Fruit fly (Drosophila melanogaster): ENCODE results near the gene Dcr-1.

Gene Dcr-1

dm6 chr3R:22686336-22686874, 54.5 kb downstream of the Dcr-1 start, which contains the start of the genes Gclm and CG17625 (continued):
- TF ChIP-seq row (GFP tag; IDR thresholded peaks at IDR 0.05) (peak; percentile 88), CG31365 (tag; optimal IDR thresholded peaks at IDR 0.05) (peak; percentile 39)

- no peak for TF ChIP-seq CG6254 (GFP tag; optimal IDR thresholded peaks at IDR 0.05)
- 0 out of 2 replicates have a peak, but pooled peaks have one; percentile 7 for TF ChIP-seq Awh (GFP tag; IDR thresholded peaks at IDR 0.05)
- TF ChIP-seq CG13894 (tag; optimal IDR thresholded peaks at IDR 0.05) = no peak
- TF ChIP-seq ftz-f1 (GFP tag; optimal IDR thresholded peaks at IDR 0.05) = no peak
- TF ChIP-seq CG2889 (GFP tag; IDR thresholded peaks at IDR 0.05) = no peak
- TF ChIP-seq exex (tag; optimal IDR thresholded peaks at IDR 0.05) = peak; percentile 46
- TF ChIP-seq CG6683 (GFP tag; optimal IDR thresholded peaks at IDR 0.05) = no peak
- no peak for TF ChIP-seq Fer1 (GFP tag; optimal IDR thresholded peaks at IDR 0.05)
- TF ChIP-seq cwo (GFP tag; optimal IDR thresholded peaks at IDR 0.05) = peak; percentile 82
- no peak for TF ChIP-seq tin (GFP tag; optimal IDR thresholded peaks at IDR 0.05)
- 0 out of 3 replicates have a peak, but pooled peaks have one; percentile 14 for TF ChIP-seq CG11695 (GFP tag; IDR thresholded peaks at IDR 0.05)
- no peak for TF ChIP-seq CG12219 (GFP tag; optimal IDR thresholded peaks at IDR 0.05)
- TF ChIP-seq sens (GFP tag) = peak; percentile 72
- no peak for TF ChIP-seq CG33213 (GFP tag; optimal IDR thresholded peaks at IDR 0.05)
- TF ChIP-seq CG14710 (tag; optimal IDR thresholded peaks at IDR 0.05) = no peak
- TF ChIP-seq CG18619 (GFP tag; optimal IDR thresholded peaks at IDR 0.05) = no peak
- no peak for TF ChIP-seq emc (GFP tag; optimal IDR thresholded peaks at IDR 0.05)
- no peak for TF ChIP-seq Lhr (GFP tag; optimal IDR thresholded peaks at IDR 0.05)
- no peak for TF ChIP-seq schlank (tag; optimal IDR thresholded peaks at IDR 0.05)
- no peak for TF ChIP-seq Med (GFP tag)
Measured at dm6 chr3R:22684948-22685253, 56.0 kb downstream of the Dcr-1 start.

- TF ChIP-seq rib (GFP tag; IDR thresholded peaks at IDR 0.05) (no peak), CG10431 (GFP tag; optimal IDR thresholded peaks at IDR 0.05) (no peak), Dp (GFP tag; optimal IDR thresholded peaks at IDR 0.05) (no peak), h (optimal IDR thresholded peaks at IDR 0.05) (no peak), amos (GFP tag; IDR thresholded peaks at IDR 0.05; ENCODE audit: partially characterized antibody) (no peak), CG10274 (GFP tag; optimal IDR thresholded peaks at IDR 0.05) (no peak), CG12769 (tag; optimal IDR thresholded peaks at IDR 0.05) (peak; percentile 48), zf30C (GFP tag; optimal IDR thresholded peaks at IDR 0.05) (no peak), Optix (GFP tag; IDR thresholded peaks at IDR 0.05) (no peak), Antp (GFP tag; optimal IDR thresholded peaks at IDR 0.05) (no peak), ttk (GFP tag; IDR thresholded peaks at IDR 0.05) (no peak), CG30020 (tag; optimal IDR thresholded peaks at IDR 0.05) (no peak), Six4 (GFP tag; optimal IDR thresholded peaks at IDR 0.05) (no peak), row (GFP tag; IDR thresholded peaks at IDR 0.05) (no peak), CG5245 (GFP tag; optimal IDR thresholded peaks at IDR 0.05) (no peak), H15 (GFP tag; IDR thresholded peaks at IDR 0.05) (no peak), CG8290 (GFP tag; optimal IDR thresholded peaks at IDR 0.05) (no peak), CG8290 (tag; optimal IDR thresholded peaks at IDR 0.05) (no peak), Ssrp (tag; optimal IDR thresholded peaks at IDR 0.05) (no peak), CG33213 (GFP tag; optimal IDR thresholded peaks at IDR 0.05) (no peak), mam (GFP tag; optimal IDR thresholded peaks at IDR 0.05) (no peak), MBD-R2 (GFP tag; IDR thresholded peaks at IDR 0.05) (no peak), Nf-YC (tag; optimal IDR thresholded peaks at IDR 0.05) (no peak), Ravus (GFP tag; IDR thresholded peaks at IDR 0.05) (no peak), exex (tag; optimal IDR thresholded peaks at IDR 0.05) (peak; percentile 90), CG6854 (GFP tag; optimal IDR thresholded peaks at IDR 0.05) (no peak), CG11085 (GFP tag; IDR thresholded peaks at IDR 0.05) (no peak), Bgb (GFP tag; IDR thresholded peaks at IDR 0.05; ENCODE audit: partially characterized antibody) (no peak), CG7928 (GFP tag; optimal IDR thresholded peaks at IDR 0.05) (no peak)
Measured at dm6 chr3R:22684044-22684947, 56.6 kb downstream of the Dcr-1 start.
